Worm (Caenorhabditis elegans) whole organism, L3 larva: ENCODE data around the gene sax-3.

Source experiments
- ama-1 ChIP-seq: fragments of 150-350 bp; optimal IDR thresholded peaks from 2 replicates; lab custom pipeline; 2018
- egl-27 ChIP-seq: sonication (generic microtip); optimal IDR thresholded peaks from 4 replicates; lab custom pipeline; 2017; ENCODE audit warnings: missing biosample characterization, missing genetic modification reagents, missing genetic modification characterization
- fos-1 ChIP-seq: fragments of 150-350 bp; optimal IDR thresholded peaks from 2 replicates; lab custom pipeline; 2014; ENCODE audit warnings: missing biosample characterization, missing genetic modification characterization
- nhr-28 ChIP-seq: fragments of 150-350 bp; optimal IDR thresholded peaks from 2 replicates; lab custom pipeline; 2014; ENCODE audit warnings: missing biosample characterization, missing genetic modification characterization
- tbx-2 ChIP-seq: sonication (generic microtip); optimal IDR thresholded peaks from 2 replicates; lab custom pipeline; 2016; ENCODE audit warnings: mild to moderate bottlenecking, missing genetic modification characterization, missing compliant biosample characterization
- unc-62 ChIP-seq: fragments of 150-350 bp; sonication (generic microtip); optimal IDR thresholded peaks from 4 replicates; lab custom pipeline; 2014; ENCODE audit warnings: missing biosample characterization, missing genetic modification reagents, missing genetic modification characterization

ce11 chrX:3419084-3419483, 46.6 kb downstream of the sax-3 start, which contains the start of gene C04F6.7:
- TF ChIP-seq ama-1 (lab: Kevin White, UChicago) (no peak), egl-27 (tag; lab: Kevin White, UChicago) (no peak), fos-1 (no peak), unc-62 (no peak), tbx-2 (tag; lab: Kevin White, UChicago) (no peak), nhr-28 (no peak)
